Worm (Caenorhabditis elegans) whole organism, mixed stage, embryonic: Measurements from ENCODE around the gene srw-21.

Experiments
- ceh-83 ChIP-seq: fragments of 200-800 bp; sonication (Bioruptor generic); optimal IDR thresholded peaks from 2 replicates; lab custom pipeline; 2018; ENCODE audit warnings: mild to moderate bottlenecking, missing genetic modification characterization, missing compliant biosample characterization
- ces-1 ChIP-seq: fragments of 150-350 bp; optimal IDR thresholded peaks from 2 replicates; lab custom pipeline; 2014; ENCODE audit warnings: missing biosample characterization, missing genetic modification reagents, missing genetic modification characterization
- cnd-1 ChIP-seq: fragments of 200-800 bp; sonication (Bioruptor generic); optimal IDR thresholded peaks from 2 replicates; lab custom pipeline; 2018; ENCODE audit warnings: mild to moderate bottlenecking, missing genetic modification characterization, missing compliant biosample characterization
- elt-3 ChIP-seq: fragments of 150-350 bp; optimal IDR thresholded peaks from 2 replicates; lab custom pipeline; 2014; ENCODE audit warnings: missing biosample characterization, missing genetic modification characterization
- hlh-1 ChIP-seq: fragments of 150-350 bp; optimal IDR thresholded peaks from 2 replicates; lab custom pipeline; 2014; ENCODE audit warnings: missing biosample characterization, missing genetic modification reagents, missing genetic modification characterization
- lin-13 ChIP-seq: fragments of 150-350 bp; optimal IDR thresholded peaks from 2 replicates; lab custom pipeline; 2014; ENCODE audit warnings: missing biosample characterization, missing genetic modification characterization
- nhr-12 ChIP-seq: fragments of 150-350 bp; optimal IDR thresholded peaks from 2 replicates; lab custom pipeline; 2014; ENCODE audit warnings: missing biosample characterization, missing genetic modification characterization
- nhr-237 ChIP-seq: fragments of 150-350 bp; optimal IDR thresholded peaks from 2 replicates; lab custom pipeline; 2014; ENCODE audit warnings: missing biosample characterization, missing genetic modification characterization
- nhr-28 ChIP-seq: fragments of 150-350 bp; optimal IDR thresholded peaks from 2 replicates; lab custom pipeline; 2014; ENCODE audit warnings: missing biosample characterization, missing genetic modification characterization
- nhr-76 ChIP-seq: sonication (generic microtip); optimal IDR thresholded peaks from 2 replicates; lab custom pipeline; 2017; ENCODE audit warnings: missing biosample characterization, missing genetic modification characterization
- pha-4 ChIP-seq: fragments of 150-350 bp; optimal IDR thresholded peaks from 2 replicates; lab custom pipeline; 2018; ENCODE audit warnings: missing biosample characterization, missing genetic modification reagents, missing genetic modification characterization
- snpc-4 ChIP-seq: fragments of 150-350 bp; optimal IDR thresholded peaks from 2 replicates; lab custom pipeline; 2014; ENCODE audit warnings: missing biosample characterization, missing genetic modification characterization
- unc-39 ChIP-seq: fragments of 150-350 bp; optimal IDR thresholded peaks from 2 replicates; lab custom pipeline; 2014; ENCODE audit warnings: missing biosample characterization, missing genetic modification characterization
- unc-62 ChIP-seq: fragments of 150-350 bp; optimal IDR thresholded peaks from 2 replicates; lab custom pipeline; 2014; ENCODE audit warnings: missing biosample characterization, missing genetic modification reagents, missing genetic modification characterization

DNA sequence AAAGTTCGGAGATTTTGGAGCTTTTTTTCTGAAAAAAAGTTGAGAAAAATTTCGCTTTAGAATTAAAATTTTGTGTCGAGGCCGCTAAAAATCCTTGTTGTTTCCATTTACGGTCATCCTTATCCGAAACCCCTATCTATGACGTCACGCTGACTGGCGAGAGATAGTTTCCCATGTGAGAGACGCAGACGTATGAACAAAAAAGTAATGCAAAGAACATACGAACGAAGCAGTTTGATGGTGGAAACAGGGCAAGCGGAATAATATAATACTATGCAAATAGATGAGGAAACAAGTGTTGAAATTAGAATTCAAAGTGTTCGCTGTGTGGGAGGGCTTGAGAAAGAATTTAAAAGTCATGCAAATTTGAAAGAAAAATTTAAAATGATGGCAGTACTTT is 11.2 kb downstream of the srw-21 start:
- TF ChIP-seq unc-62 (GFP tag; lab: Kevin White, UChicago) (no peak), nhr-76 (tag; lab: Kevin White, UChicago) (no peak), ceh-83 (GFP tag; lab: Kevin White, UChicago) (no peak), hlh-1 (no peak), nhr-28 (tag; lab: Kevin White, UChicago) (no peak), ces-1 (no peak), pha-4 (no peak), cnd-1 (no peak), nhr-12 (no peak), unc-39 (tag; lab: Kevin White, UChicago) (no peak), elt-3 (no peak), lin-13 (no peak), snpc-4 (tag; lab: Kevin White, UChicago) (no peak), nhr-237 (no peak)
